Worm (Caenorhabditis elegans) whole organism, young adult: Measurements from ENCODE around the gene str-190.

Experiments used
- D2030.7 ChIP-seq: fragments of 200-800 bp; sonication (Bioruptor generic); IDR thresholded peaks from 2 replicates; pipeline ENCODE4 v1.3.6; 2022; ENCODE audit warnings: missing genetic modification reagents, missing genetic modification characterization, missing compliant biosample characterization
- cebp-1 ChIP-seq, 2 experiments: fragments of 200-800 bp in 1 of 2; sonication (Bioruptor generic) in 1 of 2; sonication (generic microtip) in 1 of 2; IDR thresholded peaks in 1 of 2; optimal IDR thresholded peaks in 1 of 2; 2 replicates each; pipeline versions ENCODE4 v1.3.6 to Lab custom; 2017 to 2022; ENCODE audit warnings: missing compliant biosample characterization in 2 of 2, missing genetic modification characterization in 2 of 2, mild to moderate bottlenecking in 1 of 2, missing genetic modification reagents in 1 of 2, moderate library complexity in 1 of 2
- ets-4 ChIP-seq: fragments of 200-800 bp; sonication (Bioruptor generic); optimal IDR thresholded peaks from 2 replicates; lab custom pipeline; 2018; ENCODE audit warnings: mild to moderate bottlenecking, missing genetic modification characterization, missing compliant biosample characterization
- hrde-1 ChIP-seq: sonication (generic microtip); optimal IDR thresholded peaks from 2 replicates; lab custom pipeline; 2016; ENCODE audit warnings: missing genetic modification characterization, mild to moderate bottlenecking, missing compliant biosample characterization, moderate library complexity, missing genotype, missing genetic modification reagents, borderline replicate concordance
- nhr-179 ChIP-seq: sonication (generic microtip); optimal IDR thresholded peaks from 2 replicates; lab custom pipeline; 2016; ENCODE audit warnings: mild to moderate bottlenecking, missing genetic modification characterization, missing compliant biosample characterization
- rec-8 ChIP-seq, 2 experiments: sonication (generic microtip); optimal IDR thresholded peaks; 2 replicates each; lab custom pipeline; 2016; ENCODE audit warnings: mild to moderate bottlenecking in 2 of 2, missing genetic modification characterization in 2 of 2, missing genetic modification reagents in 2 of 2, missing genotype in 2 of 2, missing biosample characterization in 1 of 2, missing compliant biosample characterization in 1 of 2, moderate library complexity in 1 of 2
- unc-130 ChIP-seq: sonication (generic microtip); optimal IDR thresholded peaks from 2 replicates; lab custom pipeline; 2016; ENCODE audit warnings: missing genetic modification reagents, missing genetic modification characterization, missing compliant biosample characterization

ce11 chrV:7464696-7465095 is 13.6 kb downstream of the str-190 start, which contains the start of gene srh-89:
- TF ChIP-seq cebp-1 (GFP tag; IDR thresholded peaks at IDR 0.05; lab: Robert Waterston, UW), result no peak
- TF ChIP-seq cebp-1 (tag; optimal IDR thresholded peaks at IDR 0.05; lab: Kevin White, UChicago), result no peak
- no peak for TF ChIP-seq ets-4 (GFP tag; lab: Kevin White, UChicago)
- TF ChIP-seq D2030.7 (GFP tag; lab: Robert Waterston, UW), result no peak
- TF ChIP-seq rec-8 (tag; optimal IDR thresholded peaks at IDR 0.05; lab: Kevin White, UChicago), result no peak
- TF ChIP-seq unc-130 (GFP tag; lab: Kevin White, UChicago), result no peak
- TF ChIP-seq nhr-179 (tag; lab: Kevin White, UChicago), result no peak
- no peak for TF ChIP-seq hrde-1 (tag; lab: Kevin White, UChicago)
